Fruit fly (Drosophila melanogaster) whole organism, embryonic: ENCODE measurements around the gene frj.

Experiments
- Antp ChIP-seq: fragments of 200-800 bp; sonication (Bioruptor generic); optimal IDR thresholded peaks from 3 replicates; lab custom pipeline; 2016; ENCODE audit warnings: missing biosample characterization, missing genetic modification characterization
- Asciz ChIP-seq: fragments of 200-800 bp; sonication (Bioruptor generic); optimal IDR thresholded peaks from 2 replicates; lab custom pipeline; 2017; ENCODE audit warnings: missing biosample characterization, mild to moderate bottlenecking, missing genetic modification characterization, missing genetic modification reagents
- Atf3 ChIP-seq: fragments of 200-800 bp; sonication (Bioruptor generic); optimal IDR thresholded peaks from 3 replicates; lab custom pipeline; 2016; ENCODE audit warnings: missing biosample characterization, missing genetic modification characterization
- BEAF-32 ChIP-seq: fragments of 200-800 bp; sonication (Bioruptor generic); optimal IDR thresholded peaks from 3 replicates; lab custom pipeline; 2017; ENCODE audit warnings: missing biosample characterization, missing genetic modification characterization, mild to moderate bottlenecking, moderate library complexity, missing genetic modification reagents
- Bgb ChIP-seq: fragments of 200-800 bp; sonication (Bioruptor generic); IDR thresholded peaks from 2 replicates; pipeline ENCODE4 v1.3.6; 2022; ENCODE audit warnings: missing biosample characterization, missing genetic modification characterization; ENCODE audit not compliant: partially characterized antibody
- CG10274 ChIP-seq: fragments of 200-800 bp; sonication (Bioruptor generic); optimal IDR thresholded peaks from 3 replicates; lab custom pipeline; 2017; ENCODE audit warnings: missing biosample characterization, mild to moderate bottlenecking, missing genetic modification characterization
- CG11085 ChIP-seq: fragments of 200-800 bp; sonication (Bioruptor generic); IDR thresholded peaks from 2 replicates; pipeline ENCODE4 v1.3.6; 2022; ENCODE audit warnings: missing biosample characterization, missing genetic modification characterization
- CG13775 ChIP-seq: fragments of 200-800 bp; sonication (Bioruptor generic); optimal IDR thresholded peaks from 3 replicates; lab custom pipeline; 2017; ENCODE audit warnings: missing biosample characterization, mild to moderate bottlenecking, missing genetic modification characterization
- CG14014 ChIP-seq: fragments of 200-800 bp; sonication (Bioruptor generic); IDR thresholded peaks from 2 replicates; pipeline ENCODE4 v1.3.6; 2022; ENCODE audit warnings: missing biosample characterization, missing genetic modification characterization
- CG14860 ChIP-seq: fragments of 200-800 bp; sonication (Bioruptor generic); IDR thresholded peaks from 3 replicates; pipeline ENCODE4 v1.3.6; 2022; ENCODE audit warnings: missing biosample characterization, missing genetic modification characterization; ENCODE audit not compliant: partially characterized antibody
- CG14965 ChIP-seq: fragments of 200-800 bp; sonication (Bioruptor generic); optimal IDR thresholded peaks from 2 replicates; lab custom pipeline; 2016; ENCODE audit warnings: missing biosample characterization, missing genetic modification characterization, borderline replicate concordance
- CG17802 ChIP-seq: fragments of 200-800 bp; sonication (Bioruptor generic); optimal IDR thresholded peaks from 2 replicates; lab custom pipeline; 2018; ENCODE audit warnings: missing biosample characterization, mild to moderate bottlenecking, missing genetic modification characterization, moderate library complexity
- CG4617 ChIP-seq: fragments of 200-800 bp; sonication (Bioruptor generic); optimal IDR thresholded peaks from 3 replicates; lab custom pipeline; 2016; ENCODE audit warnings: missing biosample characterization, missing genetic modification characterization, borderline replicate concordance
- CG5180 ChIP-seq: fragments of 200-800 bp; sonication (Bioruptor generic); optimal IDR thresholded peaks from 3 replicates; lab custom pipeline; 2017; ENCODE audit warnings: missing biosample characterization, missing genetic modification characterization, mild to moderate bottlenecking, moderate library complexity, missing genetic modification reagents
- CG6272 ChIP-seq: fragments of 200-800 bp; sonication (Bioruptor generic); IDR thresholded peaks from 2 replicates; pipeline ENCODE4 v1.3.6; 2022; ENCODE audit warnings: missing biosample characterization, missing genetic modification characterization
- CG8290 ChIP-seq, 3 experiments: fragments of 200-800 bp; sonication (Bioruptor generic); optimal IDR thresholded peaks; 2 replicates each; lab custom pipeline; 2016 to 2019; ENCODE audit warnings: missing biosample characterization in 3 of 3, missing genetic modification characterization in 3 of 3, mild to moderate bottlenecking in 2 of 3, moderate library complexity in 1 of 3
- CHES-1-like ChIP-seq: fragments of 200-800 bp; sonication (Bioruptor generic); optimal IDR thresholded peaks from 2 replicates; lab custom pipeline; 2016; ENCODE audit warnings: missing biosample characterization, missing genetic modification characterization
- CTCF ChIP-seq: fragments of 200-800 bp; sonication (Bioruptor generic); optimal IDR thresholded peaks from 2 replicates; lab custom pipeline; 2017; ENCODE audit warnings: missing biosample characterization, mild to moderate bottlenecking, missing genetic modification characterization, moderate library complexity
- Dip2 ChIP-seq: fragments of 200-800 bp; sonication (Bioruptor generic); IDR thresholded peaks from 2 replicates; pipeline ENCODE4 v1.3.6; 2022; ENCODE audit warnings: missing biosample characterization, missing genetic modification characterization
- Jarid2 ChIP-seq: fragments of 200-800 bp; sonication (Bioruptor generic); optimal IDR thresholded peaks from 3 replicates; lab custom pipeline; 2017; ENCODE audit warnings: mild to moderate bottlenecking, missing biosample characterization, missing genetic modification reagents, missing genetic modification characterization
- Mad ChIP-seq: fragments of 200-800 bp; sonication (Bioruptor generic); optimal IDR thresholded peaks from 2 replicates; lab custom pipeline; 2016; ENCODE audit warnings: missing biosample characterization, missing genetic modification characterization
- NC2β ChIP-seq: fragments of 200-800 bp; sonication (Bioruptor generic); optimal IDR thresholded peaks from 2 replicates; lab custom pipeline; 2016; ENCODE audit warnings: missing biosample characterization, missing genetic modification characterization
- Nf-YB ChIP-seq: fragments of 200-800 bp; sonication (Bioruptor generic); optimal IDR thresholded peaks from 3 replicates; lab custom pipeline; 2019; ENCODE audit warnings: missing biosample characterization, mild to moderate bottlenecking, missing genetic modification characterization, moderate library complexity
- NfI ChIP-seq: fragments of 200-800 bp; sonication (Bioruptor generic); optimal IDR thresholded peaks from 3 replicates; lab custom pipeline; 2018; ENCODE audit warnings: missing biosample characterization, mild to moderate bottlenecking, missing genetic modification characterization, moderate library complexity
- Rfx ChIP-seq: fragments of 200-800 bp; sonication (Bioruptor generic); IDR thresholded peaks from 2 replicates; pipeline ENCODE4 v1.3.6; 2022; ENCODE audit warnings: missing biosample characterization, missing genetic modification characterization
- Scr ChIP-seq: fragments of 200-800 bp; sonication (Bioruptor generic); IDR thresholded peaks from 2 replicates; pipeline ENCODE4 v1.3.6; 2022; ENCODE audit warnings: missing biosample characterization, missing genetic modification characterization; ENCODE audit not compliant: partially characterized antibody
- Ssrp ChIP-seq: fragments of 200-800 bp; sonication (Bioruptor generic); optimal IDR thresholded peaks from 2 replicates; lab custom pipeline; 2018; ENCODE audit warnings: missing biosample characterization, mild to moderate bottlenecking, missing genetic modification characterization, moderate library complexity
- ab ChIP-seq: fragments of 200-800 bp; sonication (Bioruptor generic); optimal IDR thresholded peaks from 2 replicates; lab custom pipeline; 2016; ENCODE audit warnings: missing biosample characterization, missing genetic modification characterization
- ac ChIP-seq: fragments of 200-800 bp; sonication (Bioruptor generic); optimal IDR thresholded peaks from 3 replicates; lab custom pipeline; 2017; ENCODE audit warnings: missing biosample characterization, mild to moderate bottlenecking, missing genetic modification characterization
- ara ChIP-seq: fragments of 200-800 bp; sonication (Bioruptor generic); IDR thresholded peaks from 2 replicates; pipeline ENCODE4 v1.3.6; 2022; ENCODE audit warnings: missing biosample characterization, missing genetic modification characterization
- ash1 ChIP-seq: fragments of 200-800 bp; sonication (Bioruptor generic); optimal IDR thresholded peaks from 2 replicates; lab custom pipeline; 2018; ENCODE audit warnings: missing biosample characterization, mild to moderate bottlenecking, missing genetic modification characterization
- ato ChIP-seq: fragments of 200-800 bp; sonication (Bioruptor generic); IDR thresholded peaks from 2 replicates; pipeline ENCODE4 v1.3.6; 2022; ENCODE audit warnings: missing biosample characterization, missing genetic modification characterization; ENCODE audit not compliant: partially characterized antibody
- caup ChIP-seq: fragments of 200-800 bp; sonication (Bioruptor generic); optimal IDR thresholded peaks from 3 replicates; lab custom pipeline; 2017; ENCODE audit warnings: missing biosample characterization, mild to moderate bottlenecking, missing genetic modification characterization, moderate library complexity; ENCODE audit not compliant: severe bottlenecking
- croc ChIP-seq: fragments of 200-800 bp; sonication (Bioruptor generic); conservative IDR thresholded peaks from 3 replicates; pipeline ENCODE4 v1.3.6; 2022; ENCODE audit warnings: missing biosample characterization, missing genetic modification characterization
- cwo ChIP-seq: fragments of 200-800 bp; sonication (Bioruptor generic); optimal IDR thresholded peaks from 3 replicates; lab custom pipeline; 2017; ENCODE audit warnings: missing biosample characterization, missing genetic modification characterization, mild to moderate bottlenecking, moderate library complexity, missing genetic modification reagents
- danr ChIP-seq: fragments of 200-800 bp; sonication (Bioruptor generic); IDR thresholded peaks from 2 replicates; pipeline ENCODE4 v1.3.6; 2022; ENCODE audit warnings: missing biosample characterization, missing genetic modification characterization
- dati ChIP-seq: fragments of 200-800 bp; sonication (Bioruptor generic); IDR thresholded peaks from 2 replicates; pipeline ENCODE4 v1.3.6; 2022; ENCODE audit warnings: missing biosample characterization, missing genetic modification characterization
- dimm ChIP-seq: fragments of 200-800 bp; sonication (Bioruptor generic); IDR thresholded peaks from 2 replicates; pipeline ENCODE4 v1.3.6; 2022; ENCODE audit warnings: missing biosample characterization, missing genetic modification characterization
- gfzf ChIP-seq: fragments of 200-800 bp; sonication (Bioruptor generic); optimal IDR thresholded peaks from 2 replicates; lab custom pipeline; 2016; ENCODE audit warnings: missing biosample characterization, mild to moderate bottlenecking, missing genetic modification characterization, moderate library complexity
- hbn ChIP-seq: fragments of 200-800 bp; sonication (Bioruptor generic); IDR thresholded peaks from 2 replicates; pipeline ENCODE4 v1.3.6; 2022; ENCODE audit warnings: missing biosample characterization, missing genetic modification characterization; ENCODE audit not compliant: partially characterized antibody
- kah ChIP-seq: fragments of 200-800 bp; sonication (Bioruptor generic); optimal IDR thresholded peaks from 2 replicates; lab custom pipeline; 2018; ENCODE audit warnings: missing biosample characterization, mild to moderate bottlenecking, missing genetic modification characterization
- knrl ChIP-seq: fragments of 200-800 bp; sonication (Bioruptor generic); IDR thresholded peaks from 3 replicates; pipeline ENCODE4 v1.3.6; 2022; ENCODE audit warnings: missing biosample characterization, missing genetic modification characterization; ENCODE audit not compliant: partially characterized antibody
- nmo ChIP-seq: fragments of 200-800 bp; sonication (Bioruptor generic); optimal IDR thresholded peaks from 2 replicates; lab custom pipeline; 2018; ENCODE audit warnings: missing biosample characterization, mild to moderate bottlenecking, missing genetic modification characterization, moderate library complexity
- pb ChIP-seq: fragments of 200-800 bp; sonication (Bioruptor generic); optimal IDR thresholded peaks from 3 replicates; lab custom pipeline; 2016; ENCODE audit warnings: missing biosample characterization, missing genetic modification characterization
- pfk ChIP-seq: fragments of 200-800 bp; sonication (Bioruptor generic); optimal IDR thresholded peaks from 2 replicates; lab custom pipeline; 2018; ENCODE audit warnings: missing biosample characterization, mild to moderate bottlenecking, missing genetic modification characterization, moderate library complexity
- pnt ChIP-seq: fragments of 200-800 bp; sonication (Bioruptor generic); optimal IDR thresholded peaks from 3 replicates; lab custom pipeline; 2016; ENCODE audit warnings: missing biosample characterization, missing genetic modification characterization
- row ChIP-seq: fragments of 200-800 bp; sonication (Bioruptor generic); IDR thresholded peaks from 3 replicates; pipeline ENCODE4 v1.3.6; 2022; ENCODE audit warnings: missing biosample characterization, missing genetic modification characterization
- sim ChIP-seq: fragments of 200-800 bp; sonication (Bioruptor generic); IDR thresholded peaks from 2 replicates; pipeline ENCODE4 v1.3.6; 2022; ENCODE audit warnings: missing biosample characterization, missing genetic modification characterization
- sob ChIP-seq: fragments of 200-800 bp; sonication (Bioruptor generic); IDR thresholded peaks from 2 replicates; pipeline ENCODE4 v1.3.6; 2022; ENCODE audit warnings: missing biosample characterization, missing genetic modification characterization
- trem ChIP-seq: fragments of 200-800 bp; optimal IDR thresholded peaks from 3 replicates; lab custom pipeline; 2019; ENCODE audit warnings: missing biosample characterization, mild to moderate bottlenecking, missing genetic modification characterization, moderate library complexity

The frj gene

DNA sequence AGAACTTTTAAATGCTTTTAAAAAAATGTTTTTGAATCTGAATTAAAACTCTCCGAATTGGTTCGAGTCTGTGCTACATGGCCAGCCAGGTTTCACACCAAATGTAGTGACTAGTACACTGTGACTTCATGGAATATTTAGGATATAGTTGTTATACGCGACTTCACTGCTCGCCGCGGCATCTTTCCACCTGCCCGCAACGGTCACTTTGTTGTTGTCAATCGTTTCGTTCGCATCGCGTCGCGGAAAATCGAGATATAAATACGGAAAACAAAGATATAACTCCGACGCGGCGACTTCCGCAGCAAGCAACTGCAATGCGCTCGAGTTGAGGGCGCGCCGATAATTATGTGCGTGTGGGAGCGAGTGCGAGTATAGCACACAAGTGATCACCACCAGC lies 42.6 kb downstream of the frj start, which contains the start of gene CG31637 (continued):
- TF ChIP-seq ab (no peak), nmo (GFP tag; lab: Kevin White, UChicago) (peak; percentile 63), CHES-1-like (GFP tag; lab: Kevin White, UChicago) (peak; percentile 12), pfk (GFP tag; lab: Kevin White, UChicago) (no peak), Rfx (GFP tag; lab: Robert Waterston, UW) (peak; percentile 60), CG4617 (GFP tag; lab: Kevin White, UChicago) (peak; percentile 50), dimm (no peak), Atf3 (no peak), Antp (GFP tag; lab: Kevin White, UChicago) (no peak), knrl (GFP tag; lab: Robert Waterston, UW) (peak; percentile 42; the same call in 2 of the 3 replicates), cwo (no peak), CG14014 (no peak), CG13775 (GFP tag; lab: Kevin White, UChicago) (no peak), CG8290 (GFP tag; optimal IDR thresholded peaks at IDR 0.05; lab: Kevin White, UChicago) (no peak), CG8290 (tag; optimal IDR thresholded peaks at IDR 0.05; lab: Kevin White, UChicago) (peak in 1 of 2 experiments; percentile 87), kah (GFP tag; lab: Kevin White, UChicago) (peak; percentile 35), ara (peak; percentile 45), croc (GFP tag; lab: Robert Waterston, UW) (no peak), CG11085 (GFP tag; lab: Robert Waterston, UW) (no peak), CG14965 (no peak), Ssrp (no peak), CG17802 (tag; lab: Kevin White, UChicago) (no peak), dati (GFP tag; lab: Robert Waterston, UW) (no peak), trem (tag; lab: Kevin White, UChicago) (peak; percentile 28), NC2β (GFP tag; lab: Kevin White, UChicago) (peak; percentile 37), ato (GFP tag; lab: Robert Waterston, UW) (no peak), NfI (no peak), CG10274 (GFP tag; lab: Kevin White, UChicago) (no peak), Scr (GFP tag; lab: Robert Waterston, UW) (peak; percentile 15; the same call in 1 of the 2 replicates), sob (GFP tag; lab: Robert Waterston, UW) (0 out of 2 replicates have a peak, but pooled peaks have one; percentile 19), Bgb (GFP tag; lab: Robert Waterston, UW) (peak; percentile 32; the same call in 1 of the 2 replicates), CG6272 (GFP tag; lab: Robert Waterston, UW) (no peak), Mad (GFP tag; lab: Kevin White, UChicago) (peak; percentile 19), BEAF-32 (GFP tag; lab: Kevin White, UChicago) (peak; percentile 46), danr (GFP tag; lab: Robert Waterston, UW) (no peak), Asciz (GFP tag; lab: Kevin White, UChicago) (no peak), CTCF (peak; percentile 63), CG5180 (GFP tag; lab: Kevin White, UChicago) (no peak), Nf-YB (GFP tag; lab: Kevin White, UChicago) (peak; percentile 54), ac (GFP tag; lab: Kevin White, UChicago) (peak; percentile 16), caup (GFP tag; lab: Kevin White, UChicago) (peak; percentile 11), hbn (GFP tag; lab: Robert Waterston, UW) (no peak), Dip2 (no peak), pnt (GFP tag; lab: Kevin White, UChicago) (no peak), CG14860 (GFP tag; lab: Robert Waterston, UW) (no peak), sim (GFP tag; lab: Robert Waterston, UW) (no peak), row (GFP tag; lab: Robert Waterston, UW) (peak; percentile 48; the same call in 2 of the 3 replicates), gfzf (GFP tag; lab: Kevin White, UChicago) (peak; percentile 99), ash1 (GFP tag; lab: Kevin White, UChicago) (no peak), Jarid2 (GFP tag; lab: Kevin White, UChicago) (peak; percentile 92), pb (GFP tag; lab: Kevin White, UChicago) (no peak)
